Fruit fly (Drosophila melanogaster) whole organism, embryonic: Measurements from ENCODE around the gene CG32483.

Experiments
- Atf3 ChIP-seq: fragments of 200-800 bp; sonication (Bioruptor generic); optimal IDR thresholded peaks from 3 replicates; lab custom pipeline; 2016; ENCODE audit warnings: missing biosample characterization, missing genetic modification characterization
- Bgb ChIP-seq: fragments of 200-800 bp; sonication (Bioruptor generic); IDR thresholded peaks from 2 replicates; pipeline ENCODE4 v1.3.6; 2022; ENCODE audit warnings: missing biosample characterization, missing genetic modification characterization; ENCODE audit not compliant: partially characterized antibody
- CG10565 ChIP-seq: fragments of 200-800 bp; sonication (Bioruptor generic); optimal IDR thresholded peaks from 3 replicates; lab custom pipeline; 2016; ENCODE audit warnings: missing biosample characterization, mild to moderate bottlenecking, missing genetic modification characterization
- CG11085 ChIP-seq: fragments of 200-800 bp; sonication (Bioruptor generic); IDR thresholded peaks from 2 replicates; pipeline ENCODE4 v1.3.6; 2022; ENCODE audit warnings: missing biosample characterization, missing genetic modification characterization
- CG12299 ChIP-seq: fragments of 200-800 bp; sonication (Bioruptor generic); optimal IDR thresholded peaks from 2 replicates; lab custom pipeline; 2018; ENCODE audit warnings: missing biosample characterization, mild to moderate bottlenecking, missing genetic modification characterization
- CG1233 ChIP-seq: fragments of 200-800 bp; sonication (Bioruptor generic); optimal IDR thresholded peaks from 4 replicates; lab custom pipeline; 2018; ENCODE audit warnings: missing biosample characterization, mild to moderate bottlenecking, missing genetic modification characterization
- CG13894 ChIP-seq: fragments of 200-800 bp; sonication (Bioruptor generic); optimal IDR thresholded peaks from 3 replicates; lab custom pipeline; 2018; ENCODE audit warnings: missing biosample characterization, mild to moderate bottlenecking, missing genetic modification characterization, moderate library complexity
- CG14441 ChIP-seq: fragments of 200-800 bp; sonication (Bioruptor generic); IDR thresholded peaks from 2 replicates; pipeline ENCODE4 v1.3.6; 2022; ENCODE audit warnings: missing biosample characterization, missing genetic modification characterization
- CG14965 ChIP-seq: fragments of 200-800 bp; sonication (Bioruptor generic); optimal IDR thresholded peaks from 2 replicates; lab custom pipeline; 2016; ENCODE audit warnings: missing biosample characterization, missing genetic modification characterization, borderline replicate concordance
- CG15073 ChIP-seq: fragments of 200-800 bp; sonication (Bioruptor generic); optimal IDR thresholded peaks from 2 replicates; lab custom pipeline; 2016; ENCODE audit warnings: missing biosample characterization, missing genetic modification characterization
- CG17385 ChIP-seq: fragments of 200-800 bp; sonication (Bioruptor generic); optimal IDR thresholded peaks from 3 replicates; lab custom pipeline; 2018; ENCODE audit warnings: missing biosample characterization, mild to moderate bottlenecking, missing genetic modification characterization
- CG18262 ChIP-seq: fragments of 200-800 bp; optimal IDR thresholded peaks from 3 replicates; lab custom pipeline; 2019; ENCODE audit warnings: missing biosample characterization, mild to moderate bottlenecking, missing genetic modification characterization, moderate library complexity
- CG2712 ChIP-seq: fragments of 200-800 bp; optimal IDR thresholded peaks from 3 replicates; lab custom pipeline; 2019; ENCODE audit warnings: missing biosample characterization, mild to moderate bottlenecking, missing genetic modification characterization, moderate library complexity
- CG2875 ChIP-seq: fragments of 200-800 bp; sonication (Bioruptor generic); optimal IDR thresholded peaks from 2 replicates; lab custom pipeline; 2017; ENCODE audit warnings: missing biosample characterization, mild to moderate bottlenecking, missing genetic modification characterization, missing genetic modification reagents
- CG2889 ChIP-seq: fragments of 200-800 bp; sonication (Bioruptor generic); IDR thresholded peaks from 3 replicates; pipeline ENCODE4 v1.3.6; 2022; ENCODE audit warnings: missing biosample characterization, missing genetic modification characterization
- CG30020 ChIP-seq: fragments of 200-800 bp; optimal IDR thresholded peaks from 2 replicates; lab custom pipeline; 2019; ENCODE audit warnings: missing biosample characterization, mild to moderate bottlenecking, missing genetic modification characterization, moderate library complexity
- CG31441 ChIP-seq: fragments of 200-800 bp; sonication (Bioruptor generic); IDR thresholded peaks from 2 replicates; pipeline ENCODE4 v1.3.6; 2022; ENCODE audit warnings: missing biosample characterization, missing genetic modification characterization
- CG34422 ChIP-seq: fragments of 200-800 bp; sonication (Bioruptor generic); IDR thresholded peaks from 3 replicates; pipeline ENCODE4 v1.3.6; 2022; ENCODE audit warnings: missing biosample characterization, missing genetic modification characterization
- CG3838 ChIP-seq: fragments of 200-800 bp; sonication (Bioruptor generic); optimal IDR thresholded peaks from 3 replicates; lab custom pipeline; 2016; ENCODE audit warnings: missing biosample characterization, missing genetic modification characterization
- CG8089 ChIP-seq: fragments of 200-800 bp; sonication (Bioruptor generic); optimal IDR thresholded peaks from 3 replicates; lab custom pipeline; 2016; ENCODE audit warnings: missing biosample characterization, missing genetic modification characterization
- CG9876 ChIP-seq: fragments of 200-800 bp; sonication (Bioruptor generic); optimal IDR thresholded peaks from 2 replicates; lab custom pipeline; 2016; ENCODE audit warnings: missing biosample characterization, missing genetic modification characterization
- CkIIα-i1 ChIP-seq: fragments of 200-800 bp; sonication (Bioruptor generic); IDR thresholded peaks from 2 replicates; pipeline ENCODE4 v1.3.6; 2022; ENCODE audit warnings: missing biosample characterization, missing genetic modification characterization
- Dll ChIP-seq: fragments of 200-800 bp; sonication (Bioruptor generic); IDR thresholded peaks from 4 replicates; pipeline ENCODE4 v1.3.6; 2022; ENCODE audit warnings: missing biosample characterization, missing genetic modification characterization; ENCODE audit not compliant: partially characterized antibody
- E2f1 ChIP-seq: fragments of 200-800 bp; sonication (Bioruptor generic); IDR thresholded peaks from 2 replicates; pipeline ENCODE4 v1.3.6; 2022; ENCODE audit warnings: missing biosample characterization, missing genetic modification characterization
- ERR ChIP-seq: fragments of 200-800 bp; sonication (Bioruptor generic); optimal IDR thresholded peaks from 2 replicates; lab custom pipeline; 2016; ENCODE audit warnings: missing biosample characterization, missing genetic modification characterization
- H2.0 ChIP-seq: fragments of 200-800 bp; sonication (Bioruptor generic); IDR thresholded peaks from 2 replicates; pipeline ENCODE4 v1.3.6; 2022; ENCODE audit warnings: missing biosample characterization, missing genetic modification characterization
- HLH54F ChIP-seq: fragments of 200-800 bp; sonication (Bioruptor generic); optimal IDR thresholded peaks from 3 replicates; lab custom pipeline; 2016; ENCODE audit warnings: missing biosample characterization, missing genetic modification characterization
- Hr39 ChIP-seq: fragments of >200 bp; optimal IDR thresholded peaks from 2 replicates; lab custom pipeline; 2017
- Kr ChIP-seq: fragments of 200-800 bp; sonication (Bioruptor generic); optimal IDR thresholded peaks from 2 replicates; lab custom pipeline; 2017; ENCODE audit warnings: missing biosample characterization, mild to moderate bottlenecking, missing genetic modification characterization
- Nf-YA ChIP-seq: fragments of 200-800 bp; sonication (Bioruptor generic); IDR thresholded peaks from 2 replicates; pipeline ENCODE4 v1.3.6; 2022; ENCODE audit warnings: missing biosample characterization, missing genetic modification characterization
- Scr ChIP-seq: fragments of 200-800 bp; sonication (Bioruptor generic); IDR thresholded peaks from 2 replicates; pipeline ENCODE4 v1.3.6; 2022; ENCODE audit warnings: missing biosample characterization, missing genetic modification characterization; ENCODE audit not compliant: partially characterized antibody
- Vsx1 ChIP-seq: fragments of 200-800 bp; sonication (Bioruptor generic); optimal IDR thresholded peaks from 2 replicates; lab custom pipeline; 2017; ENCODE audit warnings: missing biosample characterization, mild to moderate bottlenecking, missing genetic modification characterization, missing genetic modification reagents
- Xbp1 ChIP-seq: fragments of 200-800 bp; sonication (Bioruptor generic); optimal IDR thresholded peaks from 3 replicates; lab custom pipeline; 2016; ENCODE audit warnings: missing biosample characterization, mild to moderate bottlenecking, missing genetic modification characterization
- aop ChIP-seq: fragments of 200-800 bp; sonication (Bioruptor generic); IDR thresholded peaks from 2 replicates; pipeline ENCODE4 v1.3.6; 2022; ENCODE audit warnings: missing biosample characterization, missing genetic modification characterization
- bsh ChIP-seq, 2 experiments: fragments of 200-800 bp; sonication (Bioruptor generic); optimal IDR thresholded peaks; 2 replicates each; lab custom pipeline; 2017 to 2018; ENCODE audit warnings: mild to moderate bottlenecking in 2 of 2, missing biosample characterization in 2 of 2, missing genetic modification characterization in 2 of 2, moderate library complexity in 1 of 2
- cad ChIP-seq: fragments of >200 bp; optimal IDR thresholded peaks from 2 replicates; lab custom pipeline; 2017; ENCODE audit warnings: missing biosample characterization, missing genetic modification characterization
- cato ChIP-seq: fragments of 200-800 bp; sonication (Bioruptor generic); optimal IDR thresholded peaks from 2 replicates; lab custom pipeline; 2016; ENCODE audit warnings: missing biosample characterization, missing genetic modification characterization, borderline replicate concordance
- danr ChIP-seq: fragments of 200-800 bp; sonication (Bioruptor generic); IDR thresholded peaks from 2 replicates; pipeline ENCODE4 v1.3.6; 2022; ENCODE audit warnings: missing biosample characterization, missing genetic modification characterization
- ems ChIP-seq: fragments of 200-800 bp; sonication (Bioruptor generic); optimal IDR thresholded peaks from 3 replicates; lab custom pipeline; 2016; ENCODE audit warnings: missing biosample characterization, missing genetic modification characterization
- fu2 ChIP-seq: fragments of 200-800 bp; sonication (Bioruptor generic); optimal IDR thresholded peaks from 2 replicates; lab custom pipeline; 2016; ENCODE audit warnings: missing biosample characterization, missing genetic modification characterization
- gem ChIP-seq: fragments of 200-800 bp; sonication (Bioruptor generic); optimal IDR thresholded peaks from 2 replicates; lab custom pipeline; 2019; ENCODE audit warnings: missing biosample characterization, mild to moderate bottlenecking, missing genetic modification characterization, moderate library complexity
- h ChIP-seq: fragments of >200 bp; optimal IDR thresholded peaks from 2 replicates; lab custom pipeline; 2017
- inv ChIP-seq: fragments of 200-800 bp; sonication (Bioruptor generic); IDR thresholded peaks from 2 replicates; pipeline ENCODE4 v1.3.6; 2022; ENCODE audit warnings: missing biosample characterization, missing genetic modification characterization; ENCODE audit not compliant: partially characterized antibody
- mld ChIP-seq: fragments of 200-800 bp; sonication (Bioruptor generic); IDR thresholded peaks from 3 replicates; pipeline ENCODE4 v1.3.6; 2022; ENCODE audit warnings: missing biosample characterization, missing genetic modification characterization; ENCODE audit not compliant: partially characterized antibody
- ranshi ChIP-seq: fragments of 200-800 bp; sonication (Bioruptor generic); IDR thresholded peaks from 2 replicates; pipeline ENCODE4 v1.3.6; 2022; ENCODE audit warnings: missing biosample characterization, missing genetic modification characterization
- run ChIP-seq: fragments of 200-800 bp; sonication (Bioruptor generic); optimal IDR thresholded peaks from 3 replicates; lab custom pipeline; 2018; ENCODE audit warnings: missing biosample characterization, mild to moderate bottlenecking, missing genetic modification characterization
- scrt ChIP-seq: fragments of 200-800 bp; sonication (Bioruptor generic); optimal IDR thresholded peaks from 2 replicates; lab custom pipeline; 2018; ENCODE audit warnings: missing biosample characterization, mild to moderate bottlenecking, missing genetic modification characterization, moderate library complexity
- sqz ChIP-seq: fragments of 200-800 bp; sonication (Bioruptor generic); optimal IDR thresholded peaks from 3 replicates; lab custom pipeline; 2018; ENCODE audit warnings: missing biosample characterization, mild to moderate bottlenecking, missing genetic modification characterization
- tx ChIP-seq: fragments of 200-800 bp; sonication (Bioruptor generic); optimal IDR thresholded peaks from 2 replicates; lab custom pipeline; 2016; ENCODE audit warnings: missing biosample characterization, missing genetic modification characterization
- usp ChIP-seq: fragments of >200 bp; optimal IDR thresholded peaks from 2 replicates; lab custom pipeline; 2017; ENCODE audit warnings: missing biosample characterization, missing genetic modification characterization

The CG32483 gene

DNA sequence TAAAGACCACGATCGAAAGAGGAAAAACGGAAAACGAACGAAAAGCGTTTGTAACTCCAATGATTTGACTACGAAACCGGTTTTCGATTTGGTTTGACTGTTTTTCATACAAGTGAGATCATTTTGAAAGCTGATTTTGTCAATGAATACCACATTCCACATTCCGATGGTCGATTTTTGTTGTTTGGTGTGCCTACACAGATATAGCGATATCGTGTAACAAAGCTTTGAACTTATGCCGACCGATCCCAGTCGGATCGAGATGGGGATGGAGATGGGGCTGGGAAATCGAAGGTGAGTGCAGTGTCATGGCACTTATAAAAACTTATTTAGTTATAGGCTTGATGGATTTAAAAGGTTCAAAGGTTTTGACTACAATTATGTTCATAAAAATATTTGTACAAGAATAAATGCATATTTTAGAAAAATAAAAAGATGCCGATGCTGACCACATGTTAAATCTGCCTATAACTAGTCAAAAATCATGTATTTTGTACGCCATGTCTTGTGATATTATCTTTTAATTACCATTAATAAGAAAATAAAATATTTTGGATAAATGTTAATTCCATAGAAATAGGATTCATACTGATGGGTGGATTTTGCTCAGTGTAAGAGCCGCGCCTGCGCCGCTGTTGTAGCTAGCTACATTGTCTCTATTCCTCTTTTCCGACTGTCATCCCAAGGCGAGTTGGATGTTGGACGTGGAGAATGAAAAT, 47.6 kb downstream of the CG32483 start (continued):
- TF ChIP-seq CG12299 (tag; lab: Kevin White, UChicago) = no peak
- peak; percentile 40 for TF ChIP-seq cato (GFP tag; lab: Kevin White, UChicago)
- TF ChIP-seq bsh (GFP tag; optimal IDR thresholded peaks at IDR 0.05; lab: Kevin White, UChicago) = peak in 1 of 2 experiments; percentile 68
- TF ChIP-seq CG15073 (GFP tag; lab: Kevin White, UChicago) = no peak
- TF ChIP-seq CG10565 = no peak
- peak; percentile 26 for TF ChIP-seq CG30020 (tag; lab: Kevin White, UChicago)
- no peak for TF ChIP-seq Scr (GFP tag; lab: Robert Waterston, UW)
- peak; percentile 45 for TF ChIP-seq Xbp1
- TF ChIP-seq CG2889 (GFP tag; lab: Robert Waterston, UW) = 0 out of 3 replicates have a peak, but pooled peaks have one; percentile 24
- TF ChIP-seq CG8089 (GFP tag; lab: Kevin White, UChicago) = no peak
- TF ChIP-seq ranshi (GFP tag; lab: Robert Waterston, UW) = no peak
- 0 out of 3 replicates have a peak, but pooled peaks have one; percentile 42 for TF ChIP-seq CG34422 (GFP tag; lab: Robert Waterston, UW)
- TF ChIP-seq CG13894 (tag; lab: Kevin White, UChicago) = no peak
- no peak for TF ChIP-seq sqz
- no peak for TF ChIP-seq fu2 (GFP tag; lab: Kevin White, UChicago)
- TF ChIP-seq CG9876 (GFP tag; lab: Kevin White, UChicago) = no peak
- TF ChIP-seq CG3838 (GFP tag; lab: Kevin White, UChicago) = no peak
- TF ChIP-seq CG2712 (tag; lab: Kevin White, UChicago) = peak; percentile 79
- TF ChIP-seq gem = peak; percentile 85
- TF ChIP-seq Bgb (GFP tag; lab: Robert Waterston, UW) = no peak
- no peak for TF ChIP-seq tx (GFP tag; lab: Kevin White, UChicago)
- TF ChIP-seq CG31441 (GFP tag; lab: Robert Waterston, UW) = peak; percentile 84
- no peak for TF ChIP-seq CG14965 (GFP tag; lab: Kevin White, UChicago)
- TF ChIP-seq Nf-YA (GFP tag; lab: Robert Waterston, UW) = no peak
- TF ChIP-seq E2f1 (GFP tag; lab: Robert Waterston, UW) = peak; percentile 52; the same call in 1 of the 2 replicates
- no peak for TF ChIP-seq Dll (GFP tag; lab: Robert Waterston, UW)
- TF ChIP-seq usp (GFP tag; lab: Kevin White, UChicago) = no peak
- TF ChIP-seq CG11085 (GFP tag; lab: Robert Waterston, UW) = no peak
- TF ChIP-seq cad (GFP tag; lab: Kevin White, UChicago) = no peak
- no peak for TF ChIP-seq mld (GFP tag; lab: Robert Waterston, UW)
- no peak for TF ChIP-seq ERR
- no peak for TF ChIP-seq Kr (GFP tag; lab: Kevin White, UChicago)
- no peak for TF ChIP-seq Vsx1
- TF ChIP-seq CG17385 = peak; percentile 65
- TF ChIP-seq inv = no peak
- peak; percentile 51 for TF ChIP-seq CG2875 (GFP tag; lab: Kevin White, UChicago)
- TF ChIP-seq scrt = peak; percentile 44
- no peak; the same call in 1 of the 2 replicates for TF ChIP-seq aop (GFP tag; lab: Robert Waterston, UW)
- peak; percentile 80 for TF ChIP-seq CG18262 (tag; lab: Kevin White, UChicago)
- no peak; the same call in 1 of the 2 replicates for TF ChIP-seq H2.0
- TF ChIP-seq h (lab: Kevin White, UChicago) = no peak
- no peak for TF ChIP-seq CkIIα-i1 (GFP tag; lab: Robert Waterston, UW)
- no peak for TF ChIP-seq run
- TF ChIP-seq Atf3 (GFP tag; lab: Kevin White, UChicago) = no peak
- no peak for TF ChIP-seq HLH54F (GFP tag; lab: Kevin White, UChicago)
- no peak for TF ChIP-seq Hr39 (lab: Kevin White, UChicago)
- TF ChIP-seq ems (GFP tag; lab: Kevin White, UChicago) = no peak
- TF ChIP-seq danr (GFP tag; lab: Robert Waterston, UW) = no peak
- TF ChIP-seq CG14441 (GFP tag; lab: Robert Waterston, UW) = peak; percentile 39; the same call in 1 of the 2 replicates
- peak; percentile 42 for TF ChIP-seq CG1233 (GFP tag; lab: Kevin White, UChicago)
